Fruit fly (Drosophila melanogaster): Measurements from ENCODE around the gene CG34426.

The CG34426 gene

dm6 chr3L:8802064-8802463 is at the start of gene CG34426, which contains the start of gene CG13311:
CG34426 (plus strand) TSS chr3L:8802463.
CG13311 (minus strand) TSS chr3L:8802164.
- no peak for TF ChIP-seq CG8478 (optimal IDR thresholded peaks at IDR 0.05)
- no peak for TF ChIP-seq EcR (GFP tag; optimal IDR thresholded peaks at IDR 0.05)
- no peak for TF ChIP-seq usp (GFP tag; optimal IDR thresholded peaks at IDR 0.05)
- TF ChIP-seq pan (optimal IDR thresholded peaks at IDR 0.05), result no peak
- TF ChIP-seq Dll (optimal IDR thresholded peaks at IDR 0.05), result no peak
- TF ChIP-seq psq (optimal IDR thresholded peaks at IDR 0.05), result no peak

- TF ChIP-seq EcR (GFP tag; optimal IDR thresholded peaks at IDR 0.05), result no peak
- TF ChIP-seq psq (optimal IDR thresholded peaks at IDR 0.05), result no peak
- no peak for TF ChIP-seq Dll (optimal IDR thresholded peaks at IDR 0.05)
- no peak for TF ChIP-seq usp (GFP tag; optimal IDR thresholded peaks at IDR 0.05)
- no peak for TF ChIP-seq CG8478 (optimal IDR thresholded peaks at IDR 0.05)
- TF ChIP-seq pan (optimal IDR thresholded peaks at IDR 0.05), result no peak
These were observed 48.7 kb upstream of the CG34426 start, which contains the start of gene Fhos for dm6 chr3L:8753592-8753991. Fhos (plus strand) TSS chr3L:8753619.

- TF ChIP-seq psq (optimal IDR thresholded peaks at IDR 0.05) (no peak), Dll (optimal IDR thresholded peaks at IDR 0.05) (no peak), CG8478 (optimal IDR thresholded peaks at IDR 0.05) (no peak)
These were observed 46.6 kb upstream of the CG34426 start, which contains the start of gene CG6576 for dm6 chr3L:8755689-8756088. CG6576 (plus strand) TSS chr3L:8755989.

- no peak for TF ChIP-seq EcR (GFP tag; optimal IDR thresholded peaks at IDR 0.05)
- TF ChIP-seq pan (optimal IDR thresholded peaks at IDR 0.05), result no peak
- TF ChIP-seq Dll (optimal IDR thresholded peaks at IDR 0.05), result no peak
- TF ChIP-seq psq (optimal IDR thresholded peaks at IDR 0.05), result no peak
- no peak for TF ChIP-seq usp (GFP tag; optimal IDR thresholded peaks at IDR 0.05)
- no peak for TF ChIP-seq CG8478 (optimal IDR thresholded peaks at IDR 0.05)
These were observed 39.2 kb upstream of the CG34426 start for dm6 chr3L:8763037-8763454.

dm6 chr3L:8763794-8764193 is 38.5 kb upstream of the CG34426 start:
- TF ChIP-seq usp (GFP tag; optimal IDR thresholded peaks at IDR 0.05), result no peak
- peak; percentile 94 for TF ChIP-seq pan (optimal IDR thresholded peaks at IDR 0.05)

dm6 chr3L:8765493-8765892 is 36.8 kb upstream of the CG34426 start:
- no peak for TF ChIP-seq pan (optimal IDR thresholded peaks at IDR 0.05)
- no peak for TF ChIP-seq psq (optimal IDR thresholded peaks at IDR 0.05)
- no peak for TF ChIP-seq CG8478 (optimal IDR thresholded peaks at IDR 0.05)

- TF ChIP-seq Dll (optimal IDR thresholded peaks at IDR 0.05) (peak; percentile 3), CG8478 (optimal IDR thresholded peaks at IDR 0.05) (no peak), usp (GFP tag; optimal IDR thresholded peaks at IDR 0.05) (no peak), EcR (GFP tag; optimal IDR thresholded peaks at IDR 0.05) (no peak), pan (optimal IDR thresholded peaks at IDR 0.05) (no peak)
These were observed 36.2 kb upstream of the CG34426 start for dm6 chr3L:8765969-8766538.

- no peak for TF ChIP-seq EcR (GFP tag; optimal IDR thresholded peaks at IDR 0.05)
- TF ChIP-seq psq (optimal IDR thresholded peaks at IDR 0.05), result no peak
- TF ChIP-seq usp (GFP tag; optimal IDR thresholded peaks at IDR 0.05), result no peak
- TF ChIP-seq Dll (optimal IDR thresholded peaks at IDR 0.05), result no peak
- TF ChIP-seq pan (optimal IDR thresholded peaks at IDR 0.05), result no peak
- no peak for TF ChIP-seq CG8478 (optimal IDR thresholded peaks at IDR 0.05)
These were observed 34.4 kb upstream of the CG34426 start for dm6 chr3L:8767876-8768275.

- TF ChIP-seq CG8478 (optimal IDR thresholded peaks at IDR 0.05), result no peak
- TF ChIP-seq Dll (optimal IDR thresholded peaks at IDR 0.05), result no peak
- no peak for TF ChIP-seq psq (optimal IDR thresholded peaks at IDR 0.05)
- no peak for TF ChIP-seq usp (GFP tag; optimal IDR thresholded peaks at IDR 0.05)
- TF ChIP-seq EcR (GFP tag; optimal IDR thresholded peaks at IDR 0.05), result no peak
- no peak for TF ChIP-seq pan (optimal IDR thresholded peaks at IDR 0.05)
These were observed 31.5 kb upstream of the CG34426 start for dm6 chr3L:8770616-8771229.

dm6 chr3L:8772998-8773684 is 29.1 kb upstream of the CG34426 start:
- no peak for TF ChIP-seq pan (optimal IDR thresholded peaks at IDR 0.05)
- no peak for TF ChIP-seq CG8478 (optimal IDR thresholded peaks at IDR 0.05)
- TF ChIP-seq Dll (optimal IDR thresholded peaks at IDR 0.05), result no peak
- no peak for TF ChIP-seq EcR (GFP tag; optimal IDR thresholded peaks at IDR 0.05)
- TF ChIP-seq psq (optimal IDR thresholded peaks at IDR 0.05), result no peak
- TF ChIP-seq usp (GFP tag; optimal IDR thresholded peaks at IDR 0.05), result no peak

- TF ChIP-seq Dll (optimal IDR thresholded peaks at IDR 0.05) (no peak), CG8478 (optimal IDR thresholded peaks at IDR 0.05) (no peak), EcR (GFP tag; optimal IDR thresholded peaks at IDR 0.05) (no peak), psq (optimal IDR thresholded peaks at IDR 0.05) (no peak), usp (GFP tag; optimal IDR thresholded peaks at IDR 0.05) (no peak), pan (optimal IDR thresholded peaks at IDR 0.05) (no peak)
These were observed 28.6 kb upstream of the CG34426 start for dm6 chr3L:8773713-8774112.

- TF ChIP-seq CG8478 (optimal IDR thresholded peaks at IDR 0.05), result no peak
- no peak for TF ChIP-seq usp (GFP tag; optimal IDR thresholded peaks at IDR 0.05)
- TF ChIP-seq Dll (optimal IDR thresholded peaks at IDR 0.05), result no peak
- TF ChIP-seq pan (optimal IDR thresholded peaks at IDR 0.05), result no peak
- TF ChIP-seq psq (optimal IDR thresholded peaks at IDR 0.05), result no peak
- TF ChIP-seq EcR (GFP tag; optimal IDR thresholded peaks at IDR 0.05), result no peak
These were observed 27.1 kb upstream of the CG34426 start for dm6 chr3L:8774974-8775731.

Measured in whole organism.